Worm (Caenorhabditis elegans) whole organism, L2 larva: Measurements from ENCODE around the gene str-204.

Source experiments
- R02D3.7 ChIP-seq: fragments of 150-350 bp; optimal IDR thresholded peaks from 2 replicates; lab custom pipeline; 2014; ENCODE audit warnings: missing biosample characterization, missing genetic modification characterization
- ZK546.5 ChIP-seq: sonication (generic microtip); optimal IDR thresholded peaks from 2 replicates; lab custom pipeline; 2017; ENCODE audit warnings: missing biosample characterization, missing genetic modification characterization
- elt-3 ChIP-seq: sonication (generic microtip); optimal IDR thresholded peaks from 2 replicates; lab custom pipeline; 2017; ENCODE audit warnings: missing biosample characterization, missing genetic modification characterization
- lsy-2 ChIP-seq, 2 experiments: fragments of 150-350 bp in 1 of 2; sonication (generic microtip) in 1 of 2; optimal IDR thresholded peaks; 2 replicates each; lab custom pipeline; 2014 to 2017; ENCODE audit warnings: missing biosample characterization in 2 of 2, missing genetic modification characterization in 2 of 2
- nhr-6 ChIP-seq: fragments of 150-350 bp; optimal IDR thresholded peaks from 2 replicates; lab custom pipeline; 2014; ENCODE audit warnings: missing biosample characterization, missing genetic modification characterization

ce11 chrV:7199077-7199476 lies 39.6 kb downstream of the str-204 start:
- no peak for TF ChIP-seq R02D3.7 (tag; lab: Kevin White, UChicago)
- TF ChIP-seq nhr-6 (tag; lab: Kevin White, UChicago): no peak
- TF ChIP-seq ZK546.5 (tag; lab: Kevin White, UChicago): no peak
- TF ChIP-seq elt-3 (tag; lab: Kevin White, UChicago): no peak
- no peak for TF ChIP-seq lsy-2 (tag; optimal IDR thresholded peaks at IDR 0.05; lab: Kevin White, UChicago)
